Worm (Caenorhabditis elegans) whole organism, L1 larva: ENCODE results near the gene slfl-4.

Source experiments
- efl-1 ChIP-seq, 4 experiments: fragments of 150-350 bp; optimal IDR thresholded peaks in 3 of 4; peaks in 1 of 4; 1 replicate in 1 of 4; 2 replicates in 3 of 4; lab custom pipeline; 2014; ENCODE audit warnings: missing biosample characterization in 2 of 4, missing genetic modification characterization in 2 of 4, missing genetic modification reagents in 2 of 4
- fkh-8 ChIP-seq: sonication (generic microtip); optimal IDR thresholded peaks from 2 replicates; lab custom pipeline; 2016; ENCODE audit warnings: mild to moderate bottlenecking, missing genetic modification characterization, missing compliant biosample characterization
- nhr-12 ChIP-seq: sonication (generic microtip); optimal IDR thresholded peaks from 2 replicates; lab custom pipeline; 2017; ENCODE audit warnings: missing biosample characterization, missing genetic modification characterization
- nhr-76 ChIP-seq: sonication (generic microtip); optimal IDR thresholded peaks from 2 replicates; lab custom pipeline; 2017; ENCODE audit warnings: missing biosample characterization, missing genetic modification characterization
- snpc-4 ChIP-seq: fragments of 150-350 bp; optimal IDR thresholded peaks from 2 replicates; lab custom pipeline; 2014; ENCODE audit warnings: missing biosample characterization, missing genetic modification characterization
- vab-15 ChIP-seq: sonication (generic microtip); optimal IDR thresholded peaks from 2 replicates; lab custom pipeline; 2017; ENCODE audit warnings: missing genotype, mild to moderate bottlenecking, missing genetic modification characterization, missing compliant biosample characterization
- zag-1 ChIP-seq: fragments of 150-350 bp; optimal IDR thresholded peaks from 2 replicates; lab custom pipeline; 2014; ENCODE audit warnings: missing biosample characterization, missing genetic modification characterization
- ztf-11 ChIP-seq, 2 experiments: sonication (generic microtip); optimal IDR thresholded peaks; 2 replicates each; lab custom pipeline; 2016 to 2017; ENCODE audit warnings: missing genetic modification characterization in 2 of 2, missing biosample characterization in 1 of 2, missing compliant biosample characterization in 1 of 2

DNA sequence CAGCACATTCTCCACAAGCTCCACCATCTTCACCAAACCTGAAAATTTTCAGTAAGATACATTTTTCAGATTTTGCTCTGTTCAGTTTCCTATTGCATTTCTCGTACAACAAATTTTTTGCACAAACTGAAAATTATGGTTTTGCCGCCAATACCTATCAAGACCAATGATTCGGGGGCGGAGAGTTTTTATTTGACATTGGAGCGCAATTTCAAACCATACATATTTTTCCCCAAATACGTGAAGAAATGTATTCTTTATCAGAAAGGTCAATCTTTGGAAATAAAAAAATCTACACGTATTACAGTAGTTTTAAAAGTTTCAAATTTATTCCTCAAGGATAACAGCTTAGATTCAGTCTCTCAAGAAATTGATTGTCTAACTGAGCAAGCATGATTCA lies 7.9 kb upstream of the slfl-4 start, which contains the start of gene F36H12.5:
- TF ChIP-seq efl-1 (optimal IDR thresholded peaks at IDR 0.05; lab: Kevin White, UChicago) = no peak
- TF ChIP-seq efl-1 (GFP tag; optimal IDR thresholded peaks at IDR 0.05 in 1 of 2; lab: Kevin White, UChicago) = no peak
- TF ChIP-seq zag-1 (tag; lab: Kevin White, UChicago) = no peak
- no peak for TF ChIP-seq fkh-8 (tag; lab: Kevin White, UChicago)
- TF ChIP-seq nhr-12 (tag; lab: Kevin White, UChicago) = no peak
- TF ChIP-seq snpc-4 (tag; lab: Kevin White, UChicago) = no peak
- TF ChIP-seq ztf-11 (tag; optimal IDR thresholded peaks at IDR 0.05; lab: Kevin White, UChicago) = no peak
- TF ChIP-seq vab-15 (tag; lab: Kevin White, UChicago) = no peak
- no peak for TF ChIP-seq nhr-76
